Worm (Caenorhabditis elegans) whole organism, L1 larva: ENCODE data around the gene tbc-3.

ENCODE experiments used
- alr-1 ChIP-seq: fragments of 200-800 bp; sonication (Bioruptor generic); optimal IDR thresholded peaks from 2 replicates; lab custom pipeline; 2018; ENCODE audit warnings: borderline replicate concordance, mild to moderate bottlenecking, missing genetic modification characterization, missing compliant biosample characterization
- fkh-10 ChIP-seq: sonication (generic microtip); optimal IDR thresholded peaks from 2 replicates; lab custom pipeline; 2017; ENCODE audit warnings: missing biosample characterization, missing genetic modification reagents, missing genetic modification characterization
- isw-1 ChIP-seq: fragments of 200-800 bp; sonication (Bioruptor generic); IDR thresholded peaks from 2 replicates; pipeline ENCODE4 v1.3.6; 2022; ENCODE audit warnings: missing genetic modification characterization, missing compliant biosample characterization
- pag-3 ChIP-seq: sonication (generic microtip); optimal IDR thresholded peaks from 2 replicates; lab custom pipeline; 2017; ENCODE audit warnings: missing genetic modification characterization, mild to moderate bottlenecking, missing compliant biosample characterization, antibody characterized with exemption, borderline replicate concordance; ENCODE audit not compliant: insufficient read depth
- rnt-1 ChIP-seq: sonication (generic microtip); optimal IDR thresholded peaks from 2 replicates; lab custom pipeline; 2016; ENCODE audit warnings: mild to moderate bottlenecking, missing genetic modification characterization, moderate library complexity, missing compliant biosample characterization
- skn-1 ChIP-seq: fragments of 150-350 bp; optimal IDR thresholded peaks from 2 replicates; lab custom pipeline; 2014; ENCODE audit warnings: missing biosample characterization, missing genetic modification characterization

ce11 chrIV:9857952-9858488, 40.8 kb upstream of the tbc-3 start, which contains the start of gene npp-1:
- TF ChIP-seq pag-3 (no peak), skn-1 (no peak), fkh-10 (no peak), isw-1 (peak; percentile 10; the same call in 1 of the 2 replicates), rnt-1 (tag; lab: Kevin White, UChicago) (peak; percentile 43), alr-1 (tag; lab: Kevin White, UChicago) (no peak)
